Fruit fly (Drosophila melanogaster) whole organism, embryonic: Measurements from ENCODE around the gene brv3.

Experiments used
- Asciz ChIP-seq: fragments of 200-800 bp; sonication (Bioruptor generic); optimal IDR thresholded peaks from 2 replicates; lab custom pipeline; 2017; ENCODE audit warnings: missing biosample characterization, mild to moderate bottlenecking, missing genetic modification characterization, missing genetic modification reagents
- BtbVII ChIP-seq: fragments of 200-800 bp; sonication (Bioruptor generic); optimal IDR thresholded peaks from 3 replicates; lab custom pipeline; 2017; ENCODE audit warnings: missing biosample characterization, mild to moderate bottlenecking, missing genetic modification characterization
- CG10147 ChIP-seq: fragments of 200-800 bp; sonication (Bioruptor generic); optimal IDR thresholded peaks from 2 replicates; lab custom pipeline; 2019; ENCODE audit warnings: missing biosample characterization, mild to moderate bottlenecking, missing genetic modification characterization, moderate library complexity
- CG1024 ChIP-seq: fragments of 200-800 bp; sonication (Bioruptor generic); IDR thresholded peaks from 2 replicates; pipeline ENCODE4 v1.3.6; 2022; ENCODE audit warnings: missing biosample characterization, missing genetic modification characterization
- CG10274 ChIP-seq: fragments of 200-800 bp; sonication (Bioruptor generic); optimal IDR thresholded peaks from 3 replicates; lab custom pipeline; 2017; ENCODE audit warnings: missing biosample characterization, mild to moderate bottlenecking, missing genetic modification characterization
- CG10366 ChIP-seq: fragments of 200-800 bp; sonication (Bioruptor generic); IDR thresholded peaks from 2 replicates; pipeline ENCODE4 v1.3.6; 2022; ENCODE audit warnings: missing biosample characterization, missing genetic modification characterization
- CG10654 ChIP-seq: fragments of 200-800 bp; sonication (Bioruptor generic); optimal IDR thresholded peaks from 2 replicates; lab custom pipeline; 2016; ENCODE audit warnings: missing biosample characterization, missing genetic modification characterization
- CG10979 ChIP-seq: fragments of 200-800 bp; sonication (Bioruptor generic); optimal IDR thresholded peaks from 2 replicates; lab custom pipeline; 2018; ENCODE audit warnings: missing biosample characterization, mild to moderate bottlenecking, missing genetic modification characterization, moderate library complexity
- CG11456 ChIP-seq: fragments of 200-800 bp; sonication (Bioruptor generic); IDR thresholded peaks from 3 replicates; pipeline ENCODE4 v1.3.6; 2022; ENCODE audit warnings: missing biosample characterization, missing genetic modification characterization
- CG12071 ChIP-seq: fragments of 200-800 bp; sonication (Bioruptor generic); optimal IDR thresholded peaks from 3 replicates; lab custom pipeline; 2018; ENCODE audit warnings: missing biosample characterization, mild to moderate bottlenecking, missing genetic modification characterization
- CG13624 ChIP-seq: fragments of 200-800 bp; sonication (Bioruptor generic); optimal IDR thresholded peaks from 2 replicates; lab custom pipeline; 2016; ENCODE audit warnings: missing biosample characterization, missing genetic modification characterization
- CG13775 ChIP-seq: fragments of 200-800 bp; sonication (Bioruptor generic); optimal IDR thresholded peaks from 3 replicates; lab custom pipeline; 2017; ENCODE audit warnings: missing biosample characterization, mild to moderate bottlenecking, missing genetic modification characterization
- CG15269 ChIP-seq: fragments of 200-800 bp; sonication (Bioruptor generic); optimal IDR thresholded peaks from 2 replicates; lab custom pipeline; 2018; ENCODE audit warnings: missing biosample characterization, mild to moderate bottlenecking, missing genetic modification characterization, moderate library complexity
- CG17359 ChIP-seq: fragments of 200-800 bp; sonication (Bioruptor generic); optimal IDR thresholded peaks from 3 replicates; lab custom pipeline; 2018; ENCODE audit warnings: missing biosample characterization, mild to moderate bottlenecking, missing genetic modification characterization, moderate library complexity
- CG17361 ChIP-seq: fragments of 200-800 bp; sonication (Bioruptor generic); IDR thresholded peaks from 3 replicates; pipeline ENCODE4 v1.3.6; 2022; ENCODE audit warnings: missing biosample characterization, missing genetic modification characterization
- CG2712 ChIP-seq: fragments of 200-800 bp; optimal IDR thresholded peaks from 3 replicates; lab custom pipeline; 2019; ENCODE audit warnings: missing biosample characterization, mild to moderate bottlenecking, missing genetic modification characterization, moderate library complexity
- CG2889 ChIP-seq: fragments of 200-800 bp; sonication (Bioruptor generic); IDR thresholded peaks from 3 replicates; pipeline ENCODE4 v1.3.6; 2022; ENCODE audit warnings: missing biosample characterization, missing genetic modification characterization
- CG34376 ChIP-seq: fragments of 200-800 bp; sonication (Bioruptor generic); optimal IDR thresholded peaks from 2 replicates; lab custom pipeline; 2018; ENCODE audit warnings: missing biosample characterization, mild to moderate bottlenecking, missing genetic modification characterization
- CG34422 ChIP-seq: fragments of 200-800 bp; sonication (Bioruptor generic); IDR thresholded peaks from 3 replicates; pipeline ENCODE4 v1.3.6; 2022; ENCODE audit warnings: missing biosample characterization, missing genetic modification characterization
- CG7987 ChIP-seq: fragments of 200-800 bp; sonication (Bioruptor generic); optimal IDR thresholded peaks from 2 replicates; lab custom pipeline; 2018; ENCODE audit warnings: missing biosample characterization, mild to moderate bottlenecking, missing genetic modification characterization, moderate library complexity
- CG8281 ChIP-seq: fragments of 200-800 bp; sonication (Bioruptor generic); optimal IDR thresholded peaks from 2 replicates; lab custom pipeline; 2018; ENCODE audit warnings: missing biosample characterization, mild to moderate bottlenecking, missing genetic modification characterization, moderate library complexity
- CG9609 ChIP-seq: fragments of 200-800 bp; sonication (Bioruptor generic); optimal IDR thresholded peaks from 3 replicates; lab custom pipeline; 2016; ENCODE audit warnings: missing biosample characterization, missing genetic modification characterization
- CG9797 ChIP-seq: fragments of 200-800 bp; sonication (Bioruptor generic); optimal IDR thresholded peaks from 3 replicates; lab custom pipeline; 2018; ENCODE audit warnings: missing biosample characterization, mild to moderate bottlenecking, missing genetic modification characterization
- CG9932 ChIP-seq: fragments of 200-800 bp; sonication (Bioruptor generic); IDR thresholded peaks from 2 replicates; pipeline ENCODE4 v1.3.6; 2022; ENCODE audit warnings: missing biosample characterization, missing genetic modification characterization
- Camta ChIP-seq: fragments of 200-800 bp; sonication (Bioruptor generic); optimal IDR thresholded peaks from 2 replicates; lab custom pipeline; 2016; ENCODE audit warnings: missing biosample characterization, missing genetic modification characterization
- Dad ChIP-seq: fragments of 200-800 bp; sonication (Bioruptor generic); optimal IDR thresholded peaks from 3 replicates; lab custom pipeline; 2016; ENCODE audit warnings: missing biosample characterization, missing genetic modification characterization
- E2f2 ChIP-seq: fragments of 200-800 bp; sonication (Bioruptor generic); IDR thresholded peaks from 2 replicates; pipeline ENCODE4 v1.3.6; 2022; ENCODE audit warnings: missing biosample characterization, missing genetic modification characterization
- HHEX ChIP-seq: fragments of 200-800 bp; sonication (Bioruptor generic); optimal IDR thresholded peaks from 3 replicates; lab custom pipeline; 2017; ENCODE audit warnings: missing biosample characterization, mild to moderate bottlenecking, missing genetic modification characterization, missing genetic modification reagents
- Hsf ChIP-seq: fragments of 200-800 bp; sonication (Bioruptor generic); optimal IDR thresholded peaks from 3 replicates; lab custom pipeline; 2016; ENCODE audit warnings: missing biosample characterization, missing genetic modification characterization
- NK7.1 ChIP-seq: fragments of 200-800 bp; sonication (Bioruptor generic); optimal IDR thresholded peaks from 3 replicates; lab custom pipeline; 2016; ENCODE audit warnings: missing biosample characterization, missing genetic modification characterization
- Nf-YB ChIP-seq: fragments of 200-800 bp; sonication (Bioruptor generic); optimal IDR thresholded peaks from 3 replicates; lab custom pipeline; 2019; ENCODE audit warnings: missing biosample characterization, mild to moderate bottlenecking, missing genetic modification characterization, moderate library complexity
- Sin3A ChIP-seq: fragments of >200 bp; optimal IDR thresholded peaks from 2 replicates; lab custom pipeline; 2018
- Spps ChIP-seq: fragments of 200-800 bp; sonication (Bioruptor generic); optimal IDR thresholded peaks from 2 replicates; lab custom pipeline; 2018; ENCODE audit warnings: missing biosample characterization, mild to moderate bottlenecking, missing genetic modification characterization
- bbx ChIP-seq: fragments of 200-800 bp; sonication (Bioruptor generic); IDR thresholded peaks from 2 replicates; pipeline ENCODE4 v1.3.6; 2022; ENCODE audit warnings: missing biosample characterization, missing genetic modification characterization; ENCODE audit not compliant: partially characterized antibody
- cas ChIP-seq: fragments of 200-800 bp; sonication (Bioruptor generic); IDR thresholded peaks from 2 replicates; pipeline ENCODE4 v1.3.6; 2022; ENCODE audit warnings: missing biosample characterization, missing genetic modification characterization
- cato ChIP-seq: fragments of 200-800 bp; sonication (Bioruptor generic); optimal IDR thresholded peaks from 2 replicates; lab custom pipeline; 2016; ENCODE audit warnings: missing biosample characterization, missing genetic modification characterization, borderline replicate concordance
- caup ChIP-seq: fragments of 200-800 bp; sonication (Bioruptor generic); optimal IDR thresholded peaks from 3 replicates; lab custom pipeline; 2017; ENCODE audit warnings: missing biosample characterization, mild to moderate bottlenecking, missing genetic modification characterization, moderate library complexity; ENCODE audit not compliant: severe bottlenecking
- cwo ChIP-seq: fragments of 200-800 bp; sonication (Bioruptor generic); optimal IDR thresholded peaks from 3 replicates; lab custom pipeline; 2017; ENCODE audit warnings: missing biosample characterization, missing genetic modification characterization, mild to moderate bottlenecking, moderate library complexity, missing genetic modification reagents
- fd64A ChIP-seq: fragments of 200-800 bp; sonication (Bioruptor generic); optimal IDR thresholded peaks from 3 replicates; lab custom pipeline; 2018; ENCODE audit warnings: missing biosample characterization, mild to moderate bottlenecking, missing genetic modification characterization
- gce ChIP-seq: fragments of 200-800 bp; sonication (Bioruptor generic); IDR thresholded peaks from 3 replicates; pipeline ENCODE4 v1.3.6; 2022; ENCODE audit warnings: missing biosample characterization, missing genetic modification characterization
- gro ChIP-seq: fragments of 200-800 bp; sonication (Bioruptor generic); optimal IDR thresholded peaks from 2 replicates; lab custom pipeline; 2016; ENCODE audit warnings: missing biosample characterization, missing genetic modification characterization
- hb ChIP-seq: fragments of 200-800 bp; sonication (Bioruptor generic); IDR thresholded peaks from 3 replicates; pipeline ENCODE4 v1.3.6; 2022; ENCODE audit warnings: missing biosample characterization, missing genetic modification characterization; ENCODE audit not compliant: partially characterized antibody
- ind ChIP-seq: fragments of 200-800 bp; sonication (Bioruptor generic); optimal IDR thresholded peaks from 3 replicates; lab custom pipeline; 2016; ENCODE audit warnings: missing biosample characterization, missing genetic modification characterization
- jigr1 ChIP-seq: fragments of 200-800 bp; sonication (Bioruptor generic); IDR thresholded peaks from 3 replicates; pipeline ENCODE4 v1.3.6; 2022; ENCODE audit warnings: missing biosample characterization, missing genetic modification characterization
- nerfin-1 ChIP-seq: fragments of 200-800 bp; sonication (Bioruptor generic); optimal IDR thresholded peaks from 3 replicates; lab custom pipeline; 2019; ENCODE audit warnings: missing biosample characterization, mild to moderate bottlenecking, missing genetic modification characterization, moderate library complexity
- nmo ChIP-seq: fragments of 200-800 bp; sonication (Bioruptor generic); optimal IDR thresholded peaks from 2 replicates; lab custom pipeline; 2018; ENCODE audit warnings: missing biosample characterization, mild to moderate bottlenecking, missing genetic modification characterization, moderate library complexity
- pho ChIP-seq: fragments of 200-800 bp; sonication (Bioruptor generic); optimal IDR thresholded peaks from 2 replicates; lab custom pipeline; 2016; ENCODE audit warnings: missing biosample characterization, missing genetic modification characterization
- scrt ChIP-seq: fragments of 200-800 bp; sonication (Bioruptor generic); optimal IDR thresholded peaks from 2 replicates; lab custom pipeline; 2018; ENCODE audit warnings: missing biosample characterization, mild to moderate bottlenecking, missing genetic modification characterization, moderate library complexity
- sd ChIP-seq: fragments of 200-800 bp; sonication (Bioruptor generic); optimal IDR thresholded peaks from 3 replicates; lab custom pipeline; 2018; ENCODE audit warnings: missing biosample characterization, mild to moderate bottlenecking, missing genetic modification characterization, moderate library complexity
- slou ChIP-seq: fragments of 200-800 bp; sonication (Bioruptor generic); optimal IDR thresholded peaks from 3 replicates; lab custom pipeline; 2016; ENCODE audit warnings: missing biosample characterization, missing genetic modification characterization

brv3 gene

dm6 chrX:2619651-2620050, 4.7 kb downstream of the brv3 start, which contains the start of the genes Tsp3A and Seipin (continued):
- TF ChIP-seq CG13624 (GFP tag; lab: Kevin White, UChicago) (peak; percentile 90), ind (GFP tag; lab: Kevin White, UChicago) (peak; percentile 86), NK7.1 (GFP tag; lab: Kevin White, UChicago) (peak; percentile 74), BtbVII (GFP tag; lab: Kevin White, UChicago) (peak; percentile 89), nerfin-1 (tag; lab: Kevin White, UChicago) (peak; percentile 67), E2f2 (GFP tag; lab: Robert Waterston, UW) (peak; percentile 71), CG10147 (GFP tag; lab: Kevin White, UChicago) (peak; percentile 86), CG15269 (tag; lab: Kevin White, UChicago) (peak; percentile 88), Sin3A (lab: Kevin White, UChicago) (no peak), Hsf (GFP tag; lab: Kevin White, UChicago) (peak; percentile 79), bbx (peak; percentile 70), CG17361 (peak; percentile 78), cwo (GFP tag; lab: Kevin White, UChicago) (peak; percentile 87), gce (peak; percentile 81; the same call in 1 of the 3 replicates), fd64A (GFP tag; lab: Kevin White, UChicago) (peak; percentile 32), caup (peak; percentile 89), CG8281 (tag; lab: Kevin White, UChicago) (peak; percentile 53), CG7987 (peak; percentile 84), CG10654 (peak; percentile 79), cas (GFP tag; lab: Robert Waterston, UW) (peak; percentile 81), CG9797 (GFP tag; lab: Kevin White, UChicago) (peak; percentile 10), cato (peak; percentile 56), gro (GFP tag; lab: Kevin White, UChicago) (peak; percentile 92), Nf-YB (peak; percentile 45), Dad (GFP tag; lab: Kevin White, UChicago) (peak; percentile 65), CG9932 (GFP tag; lab: Robert Waterston, UW) (peak; percentile 81), CG34376 (GFP tag; lab: Kevin White, UChicago) (peak; percentile 98), Asciz (GFP tag; lab: Kevin White, UChicago) (no peak), CG2712 (peak; percentile 77), CG13775 (GFP tag; lab: Kevin White, UChicago) (peak; percentile 72), CG2889 (peak; percentile 96), Camta (GFP tag; lab: Kevin White, UChicago) (peak; percentile 72), CG10274 (GFP tag; lab: Kevin White, UChicago) (peak; percentile 76), pho (GFP tag; lab: Kevin White, UChicago) (peak; percentile 84), sd (tag; lab: Kevin White, UChicago) (no peak), CG10979 (peak; percentile 70), CG10366 (GFP tag; lab: Robert Waterston, UW) (peak; percentile 86), CG12071 (GFP tag; lab: Kevin White, UChicago) (peak; percentile 91), CG1024 (GFP tag; lab: Robert Waterston, UW) (peak; percentile 77), hb (GFP tag; lab: Robert Waterston, UW) (no peak; the same call in 2 of the 3 replicates), CG17359 (tag; lab: Kevin White, UChicago) (peak; percentile 88), CG11456 (GFP tag; lab: Robert Waterston, UW) (peak; percentile 94), Spps (no peak), CG9609 (GFP tag; lab: Kevin White, UChicago) (peak; percentile 77), CG34422 (peak; percentile 94), jigr1 (GFP tag; lab: Robert Waterston, UW) (0 out of 3 replicates have a peak, but pooled peaks have one; percentile 32), nmo (peak; percentile 80), slou (GFP tag; lab: Kevin White, UChicago) (no peak), scrt (GFP tag; lab: Kevin White, UChicago) (peak; percentile 92), HHEX (GFP tag; lab: Kevin White, UChicago) (peak; percentile 91)
